Worm (Caenorhabditis elegans) whole organism, L4 larva: ENCODE measurements around the gene C44H9.4.

Experiments
- ama-1 ChIP-seq: fragments of 150-350 bp; optimal IDR thresholded peaks from 2 replicates; lab custom pipeline; 2014; ENCODE audit warnings: inconsistent platforms, mixed read lengths
- mxl-3 ChIP-seq: fragments of 200-800 bp; sonication (Bioruptor generic); optimal IDR thresholded peaks from 2 replicates; lab custom pipeline; 2018; ENCODE audit warnings: mild to moderate bottlenecking, missing genetic modification characterization, missing compliant biosample characterization
- pha-4 ChIP-seq, 2 experiments: fragments of 150-350 bp in 1 of 2; fragments of 200-800 bp in 1 of 2; sonication (Bioruptor generic) in 1 of 2; IDR thresholded peaks in 1 of 2; optimal IDR thresholded peaks in 1 of 2; 2 replicates each; pipeline versions ENCODE4 v1.3.6 to Lab custom; 2014 to 2022; ENCODE audit warnings: missing genetic modification characterization in 2 of 2, missing genetic modification reagents in 2 of 2, missing biosample characterization in 1 of 2, missing compliant biosample characterization in 1 of 2
- skn-1 ChIP-seq: fragments of 150-350 bp; optimal IDR thresholded peaks from 2 replicates; lab custom pipeline; 2014; ENCODE audit warnings: missing biosample characterization, missing genetic modification characterization
- ztf-11 ChIP-seq: fragments of 150-350 bp; optimal IDR thresholded peaks from 2 replicates; lab custom pipeline; 2014; ENCODE audit warnings: missing biosample characterization, missing genetic modification characterization

- no peak for TF ChIP-seq ama-1
- TF ChIP-seq pha-4 (GFP tag; IDR thresholded peaks at IDR 0.05; lab: Robert Waterston, UW) = no peak
- TF ChIP-seq pha-4 (tag; optimal IDR thresholded peaks at IDR 0.05; lab: Kevin White, UChicago) = no peak
- TF ChIP-seq ztf-11 (tag; lab: Kevin White, UChicago) = no peak
- no peak for TF ChIP-seq skn-1
- TF ChIP-seq mxl-3 (GFP tag; lab: Kevin White, UChicago) = no peak
Measured at ce11 chrV:12882370-12882769, 46.9 kb downstream of the C44H9.4 start.
